Worm (Caenorhabditis elegans): ENCODE results near the gene col-34.

DNA sequence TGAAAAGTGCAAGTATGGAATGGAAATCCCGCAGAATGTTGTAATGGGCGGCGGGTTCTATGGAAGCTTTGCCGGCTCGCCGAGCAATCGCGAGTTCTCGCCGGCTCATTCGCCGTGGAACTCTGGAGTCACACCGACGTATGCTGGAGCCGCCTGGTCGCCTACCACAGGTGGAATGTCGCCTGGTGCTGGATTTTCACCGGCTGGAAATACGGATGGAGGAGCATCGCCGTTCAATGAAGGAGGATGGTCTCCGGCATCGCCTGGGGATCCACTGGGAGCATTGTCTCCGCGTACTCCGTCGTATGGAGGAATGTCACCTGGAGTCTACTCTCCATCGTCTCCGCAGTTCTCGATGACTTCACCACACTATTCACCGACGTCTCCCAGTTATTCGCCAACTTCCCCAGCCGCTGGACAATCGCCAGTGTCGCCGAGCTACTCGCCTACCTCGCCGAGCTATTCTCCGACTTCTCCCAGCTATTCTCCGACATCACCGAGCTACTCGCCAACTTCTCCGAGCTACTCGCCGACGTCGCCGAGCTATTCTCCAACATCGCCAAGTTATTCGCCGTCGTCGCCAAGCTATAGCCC lies 10.7 kb upstream of the col-34 start:
- TF ChIP-seq cog-1 (tag; optimal IDR thresholded peaks at IDR 0.05) = no peak
- TF ChIP-seq klf-2 (GFP tag; conservative IDR thresholded peaks at IDR 0.05) = 0 out of 2 replicates have a peak, but pooled peaks have one; percentile 37
- TF ChIP-seq med-1 (GFP tag; optimal IDR thresholded peaks at IDR 0.05; ENCODE audit: insufficient read depth) = no peak
- no peak for TF ChIP-seq ztf-29 (GFP tag; IDR thresholded peaks at IDR 0.05)

Data from whole organism, midembryonic.